Worm (Caenorhabditis elegans) whole organism, late embryonic: Measurements from ENCODE around the gene srbc-29.

Experiments
- C08G9.2 ChIP-seq: sonication (generic microtip); optimal IDR thresholded peaks from 2 replicates; lab custom pipeline; 2016; ENCODE audit warnings: mild to moderate bottlenecking, missing genetic modification characterization, moderate library complexity, missing compliant biosample characterization
- C38D4.7 ChIP-seq: fragments of 200-800 bp; sonication (Bioruptor generic); optimal IDR thresholded peaks from 2 replicates; lab custom pipeline; 2018; ENCODE audit warnings: mild to moderate bottlenecking, missing genetic modification characterization, moderate library complexity, missing compliant biosample characterization
- K09A11.1 ChIP-seq: sonication (generic microtip); optimal IDR thresholded peaks from 2 replicates; lab custom pipeline; 2017; ENCODE audit warnings: antibody characterized with exemption, mild to moderate bottlenecking, missing genetic modification characterization, missing compliant biosample characterization; ENCODE audit not compliant: insufficient read depth
- T23F11.4 ChIP-seq: fragments of 200-800 bp; sonication (Bioruptor generic); optimal IDR thresholded peaks from 2 replicates; lab custom pipeline; 2018; ENCODE audit warnings: mild to moderate bottlenecking, missing genetic modification characterization, missing compliant biosample characterization
- Y22D7AL.16 ChIP-seq: sonication (generic microtip); optimal IDR thresholded peaks from 2 replicates; lab custom pipeline; 2016; ENCODE audit warnings: missing genetic modification characterization, missing compliant biosample characterization
- ahr-1 ChIP-seq: sonication (generic microtip); optimal IDR thresholded peaks from 2 replicates; lab custom pipeline; 2016; ENCODE audit warnings: missing genetic modification characterization, missing compliant biosample characterization
- ceh-18 ChIP-seq: sonication (generic microtip); optimal IDR thresholded peaks from 2 replicates; lab custom pipeline; 2016; ENCODE audit warnings: missing genetic modification characterization, missing compliant biosample characterization
- ceh-22 ChIP-seq: sonication (generic microtip); optimal IDR thresholded peaks from 2 replicates; lab custom pipeline; 2017; ENCODE audit warnings: missing biosample characterization, missing genetic modification characterization
- ceh-24 ChIP-seq: sonication (generic microtip); optimal IDR thresholded peaks from 2 replicates; lab custom pipeline; 2016; ENCODE audit warnings: mild to moderate bottlenecking, missing genetic modification characterization, missing compliant biosample characterization
- ceh-30 ChIP-seq: fragments of 150-350 bp; optimal IDR thresholded peaks from 2 replicates; lab custom pipeline; 2014; ENCODE audit warnings: missing biosample characterization, missing genetic modification characterization
- ceh-34 ChIP-seq: sonication (generic microtip); optimal IDR thresholded peaks from 2 replicates; lab custom pipeline; 2016; ENCODE audit warnings: mild to moderate bottlenecking, missing genetic modification characterization, missing compliant biosample characterization
- ceh-45 ChIP-seq: fragments of 200-800 bp; sonication (Bioruptor generic); IDR thresholded peaks from 2 replicates; pipeline ENCODE4 v1.3.6; 2022; ENCODE audit warnings: missing genetic modification reagents, missing genetic modification characterization, missing compliant biosample characterization
- ceh-6 ChIP-seq: fragments of 200-800 bp; sonication (Bioruptor generic); optimal IDR thresholded peaks from 2 replicates; lab custom pipeline; 2018; ENCODE audit warnings: mild to moderate bottlenecking, missing genetic modification characterization, missing compliant biosample characterization
- dmd-4 ChIP-seq: sonication (generic microtip); optimal IDR thresholded peaks from 2 replicates; lab custom pipeline; 2016; ENCODE audit warnings: borderline replicate concordance, missing genetic modification characterization, missing compliant biosample characterization
- dve-1 ChIP-seq: sonication (generic microtip); optimal IDR thresholded peaks from 2 replicates; lab custom pipeline; 2017; ENCODE audit warnings: antibody characterized with exemption, mild to moderate bottlenecking, missing genetic modification characterization, missing compliant biosample characterization
- eyg-1 ChIP-seq: sonication (generic microtip); optimal IDR thresholded peaks from 2 replicates; lab custom pipeline; 2016; ENCODE audit warnings: missing genotype, missing genetic modification characterization, missing compliant biosample characterization
- fkh-10 ChIP-seq: fragments of 150-350 bp; optimal IDR thresholded peaks from 2 replicates; lab custom pipeline; 2014; ENCODE audit warnings: missing biosample characterization, missing genetic modification reagents, missing genetic modification characterization
- gmeb-2 ChIP-seq: sonication (generic microtip); optimal IDR thresholded peaks from 2 replicates; lab custom pipeline; 2016; ENCODE audit warnings: missing genetic modification characterization, inconsistent platforms, missing compliant biosample characterization
- hlh-13 ChIP-seq: fragments of 200-800 bp; sonication (Bioruptor generic); optimal IDR thresholded peaks from 2 replicates; lab custom pipeline; 2018; ENCODE audit warnings: mild to moderate bottlenecking, missing genetic modification characterization, missing compliant biosample characterization
- hlh-15 ChIP-seq: sonication (generic microtip); optimal IDR thresholded peaks from 2 replicates; lab custom pipeline; 2016; ENCODE audit warnings: missing genetic modification characterization, missing compliant biosample characterization
- hlh-6 ChIP-seq: sonication (generic microtip); optimal IDR thresholded peaks from 2 replicates; lab custom pipeline; 2016; ENCODE audit warnings: missing genotype, missing genetic modification characterization, missing compliant biosample characterization
- hlh-8 ChIP-seq: sonication (generic microtip); optimal IDR thresholded peaks from 2 replicates; lab custom pipeline; 2016; ENCODE audit warnings: missing genotype, missing genetic modification characterization, missing compliant biosample characterization
- lin-11 ChIP-seq: fragments of 200-800 bp; sonication (Bioruptor generic); optimal IDR thresholded peaks from 2 replicates; lab custom pipeline; 2018; ENCODE audit warnings: mild to moderate bottlenecking, missing genetic modification characterization, missing compliant biosample characterization
- mec-3 ChIP-seq: sonication (generic microtip); optimal IDR thresholded peaks from 2 replicates; lab custom pipeline; 2016; ENCODE audit warnings: borderline replicate concordance, missing genetic modification characterization, missing compliant biosample characterization
- nfya-1 ChIP-seq: sonication (generic microtip); optimal IDR thresholded peaks from 2 replicates; lab custom pipeline; 2017; ENCODE audit warnings: missing genetic modification characterization, mild to moderate bottlenecking, missing compliant biosample characterization, antibody characterized with exemption, moderate library complexity
- nhr-232 ChIP-seq: sonication (generic microtip); optimal IDR thresholded peaks from 2 replicates; lab custom pipeline; 2016; ENCODE audit warnings: missing genetic modification characterization, missing compliant biosample characterization
- npax-4 ChIP-seq: sonication (generic microtip); optimal IDR thresholded peaks from 2 replicates; lab custom pipeline; 2016; ENCODE audit warnings: missing genetic modification characterization, missing compliant biosample characterization
- odd-2 ChIP-seq: sonication (generic microtip); optimal IDR thresholded peaks from 2 replicates; lab custom pipeline; 2017; ENCODE audit warnings: antibody characterized with exemption, mild to moderate bottlenecking, missing genetic modification characterization, missing compliant biosample characterization
- pag-3 ChIP-seq: sonication (generic microtip); optimal IDR thresholded peaks from 2 replicates; lab custom pipeline; 2016; ENCODE audit warnings: missing compliant biosample characterization, missing genetic modification characterization, borderline replicate concordance
- pat-9 ChIP-seq: fragments of 200-800 bp; sonication (Bioruptor generic); optimal IDR thresholded peaks from 2 replicates; lab custom pipeline; 2018; ENCODE audit warnings: mild to moderate bottlenecking, missing genetic modification characterization, moderate library complexity, missing compliant biosample characterization
- pqm-1 ChIP-seq: sonication (generic microtip); optimal IDR thresholded peaks from 2 replicates; lab custom pipeline; 2016; ENCODE audit warnings: missing genetic modification characterization, missing compliant biosample characterization
- rnt-1 ChIP-seq: sonication (generic microtip); optimal IDR thresholded peaks from 2 replicates; lab custom pipeline; 2016; ENCODE audit warnings: missing genetic modification characterization, missing compliant biosample characterization
- sdc-2 ChIP-seq: sonication (generic microtip); optimal IDR thresholded peaks from 2 replicates; lab custom pipeline; 2016; ENCODE audit warnings: missing genotype, missing genetic modification characterization, missing compliant biosample characterization
- syd-9 ChIP-seq: sonication (generic microtip); optimal IDR thresholded peaks from 2 replicates; lab custom pipeline; 2016; ENCODE audit warnings: mild to moderate bottlenecking, missing genetic modification characterization, moderate library complexity, missing compliant biosample characterization
- tbx-2 ChIP-seq: sonication (generic microtip); optimal IDR thresholded peaks from 2 replicates; lab custom pipeline; 2016; ENCODE audit warnings: missing genetic modification characterization, missing compliant biosample characterization
- ttx-3 ChIP-seq: sonication (generic microtip); optimal IDR thresholded peaks from 2 replicates; lab custom pipeline; 2016; ENCODE audit warnings: missing genetic modification reagents, missing genetic modification characterization, missing compliant biosample characterization
- unc-3 ChIP-seq, 2 experiments: fragments of 200-800 bp in 1 of 2; sonication (Bioruptor generic) in 1 of 2; sonication (generic microtip) in 1 of 2; conservative IDR thresholded peaks in 1 of 2; optimal IDR thresholded peaks in 1 of 2; 2 replicates each; pipeline versions ENCODE4 v1.3.6 to Lab custom; 2016 to 2022; ENCODE audit warnings: missing compliant biosample characterization in 2 of 2, missing genetic modification characterization in 2 of 2, missing genetic modification reagents in 1 of 2
- unc-42 ChIP-seq: sonication (generic microtip); optimal IDR thresholded peaks from 2 replicates; lab custom pipeline; 2016; ENCODE audit warnings: missing genotype, missing genetic modification characterization, missing compliant biosample characterization
- unc-55 ChIP-seq: sonication (generic microtip); optimal IDR thresholded peaks from 2 replicates; lab custom pipeline; 2017; ENCODE audit warnings: missing biosample characterization, missing genetic modification reagents, missing genetic modification characterization
- ztf-16 ChIP-seq: sonication (generic microtip); optimal IDR thresholded peaks from 2 replicates; lab custom pipeline; 2017; ENCODE audit warnings: missing genetic modification characterization, missing compliant biosample characterization

srbc-29 gene

DNA sequence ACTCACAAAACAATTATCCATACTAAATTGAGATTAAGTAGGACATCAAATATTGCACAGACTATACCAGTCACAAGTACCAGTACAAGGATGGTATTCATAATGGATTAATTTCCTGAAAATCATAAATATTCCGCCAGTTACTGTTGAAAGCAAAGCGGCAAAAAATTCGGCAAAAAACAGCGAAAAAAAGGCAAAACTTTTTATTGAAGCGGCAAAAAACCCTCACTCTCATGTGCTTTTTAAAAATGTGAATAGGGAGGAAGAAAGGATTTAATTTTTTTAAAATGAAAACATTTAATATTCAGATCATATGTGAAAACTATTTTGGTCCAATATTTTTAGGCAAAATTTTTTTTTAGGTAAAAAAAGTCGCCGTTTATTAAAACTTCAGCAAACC is at the start of gene srbc-29:
Gene srbc-29 (minus strand): TSS at position 101 of the 400 bp plus-strand sequence.
- TF ChIP-seq Y22D7AL.16 (tag; lab: Kevin White, UChicago) (no peak), hlh-15 (no peak), T23F11.4 (GFP tag; lab: Kevin White, UChicago) (no peak), unc-3 (GFP tag; conservative IDR thresholded peaks at IDR 0.05; lab: Robert Waterston, UW) (no peak), unc-3 (tag; optimal IDR thresholded peaks at IDR 0.05; lab: Kevin White, UChicago) (no peak), ztf-16 (no peak)
- TF ChIP-seq, all 69 proteins: peak for 0

DNA sequence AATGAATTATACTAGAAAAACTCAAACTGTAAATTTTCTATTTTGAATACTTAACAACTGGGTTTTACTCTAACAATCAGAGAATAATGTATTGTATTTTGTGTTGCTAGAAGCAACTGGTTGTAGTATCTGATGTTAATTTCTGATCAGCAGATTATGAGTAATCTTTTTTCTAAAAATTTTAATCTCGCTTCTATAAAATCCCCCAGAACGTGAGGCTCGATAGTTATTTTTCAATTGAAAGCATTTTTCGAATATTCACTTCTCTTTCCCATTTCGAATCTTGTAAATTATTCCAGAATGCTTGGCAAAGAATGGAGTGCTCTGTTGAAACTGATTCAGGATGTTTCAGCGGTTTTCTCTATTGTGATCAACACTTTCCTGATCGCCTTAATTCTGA is 47.2 kb upstream of the srbc-29 start, which contains the start of gene str-227:
Gene str-227 (plus strand): TSS at position 301 of the 400 bp plus-strand sequence.
- no peak for TF ChIP-seq unc-55 (GFP tag; lab: Kevin White, UChicago)
- TF ChIP-seq rnt-1 = no peak
- no peak for TF ChIP-seq hlh-13 (GFP tag; lab: Kevin White, UChicago)
- TF ChIP-seq syd-9 = no peak
- TF ChIP-seq hlh-8 (tag; lab: Kevin White, UChicago) = no peak
- TF ChIP-seq ceh-45 = no peak
- no peak for TF ChIP-seq C38D4.7 (GFP tag; lab: Kevin White, UChicago)
- TF ChIP-seq lin-11 (tag; lab: Kevin White, UChicago) = no peak
- TF ChIP-seq hlh-6 (tag; lab: Kevin White, UChicago) = no peak
- TF ChIP-seq dve-1 (tag; lab: Kevin White, UChicago) = no peak
- TF ChIP-seq ceh-24 (tag; lab: Kevin White, UChicago) = no peak
- no peak for TF ChIP-seq K09A11.1 (tag; lab: Kevin White, UChicago)
- no peak for TF ChIP-seq C08G9.2 (tag; lab: Kevin White, UChicago)
- no peak for TF ChIP-seq unc-42 (tag; lab: Kevin White, UChicago)

ce11 chrV:3512381-3512780 is 41.7 kb upstream of the srbc-29 start, which contains the start of gene str-226:
Gene str-226 (plus strand): TSS chrV:3512681.
- no peak for TF ChIP-seq eyg-1 (tag; lab: Kevin White, UChicago)
- TF ChIP-seq fkh-10 = no peak
- TF ChIP-seq ceh-6 = no peak
- TF ChIP-seq rnt-1 = no peak
- no peak for TF ChIP-seq ceh-30
- no peak for TF ChIP-seq pag-3 (tag; lab: Kevin White, UChicago)
- TF ChIP-seq gmeb-2 (tag; lab: Kevin White, UChicago) = no peak
- TF ChIP-seq ceh-34 = no peak
- no peak for TF ChIP-seq ceh-24 (tag; lab: Kevin White, UChicago)
- no peak for TF ChIP-seq ceh-45
- TF ChIP-seq mec-3 (tag; lab: Kevin White, UChicago) = no peak

DNA sequence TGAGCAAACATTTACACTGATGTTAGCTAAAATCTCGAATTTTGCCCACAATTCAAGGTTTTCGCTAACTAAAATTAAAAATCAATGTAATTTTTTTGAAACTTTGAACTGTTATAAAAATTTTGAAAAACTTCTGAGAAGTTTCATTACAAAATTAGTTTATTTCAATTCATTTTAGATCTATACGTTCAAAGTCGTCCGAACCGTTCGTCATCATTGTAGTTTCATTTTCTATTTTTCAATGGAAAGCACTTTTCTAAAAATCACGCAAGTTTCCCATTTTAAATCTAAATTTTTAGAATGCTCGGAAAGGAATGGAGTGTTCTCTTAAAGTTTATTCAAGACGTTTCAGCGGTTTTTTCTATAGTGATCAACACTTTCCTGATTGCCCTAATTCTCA is 39.2 kb upstream of the srbc-29 start, which contains the start of gene str-228:
Gene str-228 (plus strand): TSS at position 301 of the 400 bp plus-strand sequence.
- TF ChIP-seq Y22D7AL.16 (tag; lab: Kevin White, UChicago) (no peak), pat-9 (tag; lab: Kevin White, UChicago) (no peak), nhr-232 (tag; lab: Kevin White, UChicago) (no peak), odd-2 (tag; lab: Kevin White, UChicago) (no peak), dmd-4 (no peak), ttx-3 (tag; lab: Kevin White, UChicago) (no peak), mec-3 (tag; lab: Kevin White, UChicago) (no peak), T23F11.4 (GFP tag; lab: Kevin White, UChicago) (no peak), unc-3 (GFP tag; conservative IDR thresholded peaks at IDR 0.05; lab: Robert Waterston, UW) (no peak), unc-3 (tag; optimal IDR thresholded peaks at IDR 0.05; lab: Kevin White, UChicago) (no peak), tbx-2 (no peak), ahr-1 (no peak), ceh-18 (tag; lab: Kevin White, UChicago) (no peak), pqm-1 (tag; lab: Kevin White, UChicago) (no peak), ceh-22 (tag; lab: Kevin White, UChicago) (no peak), npax-4 (no peak), nfya-1 (tag; lab: Kevin White, UChicago) (no peak), eyg-1 (tag; lab: Kevin White, UChicago) (no peak), rnt-1 (no peak), fkh-10 (no peak), sdc-2 (no peak)
